Worm (Caenorhabditis elegans) whole organism, L4 larva: ENCODE data around the gene nhr-157.

ENCODE experiments used
- F26F4.8 ChIP-seq: fragments of 200-800 bp; sonication (Bioruptor generic); conservative IDR thresholded peaks from 2 replicates; pipeline ENCODE4 v1.3.6; 2022; ENCODE audit warnings: missing genetic modification characterization, missing compliant biosample characterization
- aha-1 ChIP-seq: fragments of 150-350 bp; peaks from one replicate; lab custom pipeline; 2014; ENCODE audit warnings: missing biosample characterization, missing genetic modification characterization
- ceh-32 ChIP-seq: sonication (generic microtip); optimal IDR thresholded peaks from 2 replicates; lab custom pipeline; 2016; ENCODE audit warnings: mild to moderate bottlenecking, missing genetic modification characterization, missing compliant biosample characterization; ENCODE audit not compliant: poor library complexity
- ceh-44 ChIP-seq: fragments of 200-800 bp; sonication (Bioruptor generic); IDR thresholded peaks from 2 replicates; pipeline ENCODE4 v1.3.6; 2022; ENCODE audit warnings: missing genetic modification reagents, missing genetic modification characterization, missing compliant biosample characterization
- dmd-6 ChIP-seq: fragments of 200-800 bp; sonication (Bioruptor generic); IDR thresholded peaks from 2 replicates; pipeline ENCODE4 v1.3.6; 2022; ENCODE audit warnings: missing genetic modification reagents, missing genetic modification characterization, missing compliant biosample characterization
- fkh-10 ChIP-seq: fragments of 150-350 bp; optimal IDR thresholded peaks from 2 replicates; lab custom pipeline; 2014; ENCODE audit warnings: missing biosample characterization, missing genetic modification reagents, missing genetic modification characterization
- lin-15B ChIP-seq: fragments of 150-350 bp; sonication (generic microtip); optimal IDR thresholded peaks from 3 replicates; lab custom pipeline; 2014; ENCODE audit warnings: missing biosample characterization, missing genetic modification characterization
- nhr-28 ChIP-seq: fragments of 150-350 bp; optimal IDR thresholded peaks from 2 replicates; lab custom pipeline; 2014; ENCODE audit warnings: missing biosample characterization, missing genetic modification characterization
- pqm-1 ChIP-seq: sonication (generic microtip); optimal IDR thresholded peaks from 2 replicates; lab custom pipeline; 2017; ENCODE audit warnings: missing biosample characterization, missing genetic modification characterization
- spr-1 ChIP-seq: sonication (generic microtip); optimal IDR thresholded peaks from 2 replicates; lab custom pipeline; 2016; ENCODE audit warnings: mild to moderate bottlenecking, missing genetic modification characterization, missing compliant biosample characterization
- zag-1 ChIP-seq: fragments of 150-350 bp; optimal IDR thresholded peaks from 2 replicates; lab custom pipeline; 2014; ENCODE audit warnings: missing biosample characterization, missing genetic modification characterization
- ztf-11 ChIP-seq: fragments of 150-350 bp; optimal IDR thresholded peaks from 2 replicates; lab custom pipeline; 2014; ENCODE audit warnings: missing biosample characterization, missing genetic modification characterization

DNA sequence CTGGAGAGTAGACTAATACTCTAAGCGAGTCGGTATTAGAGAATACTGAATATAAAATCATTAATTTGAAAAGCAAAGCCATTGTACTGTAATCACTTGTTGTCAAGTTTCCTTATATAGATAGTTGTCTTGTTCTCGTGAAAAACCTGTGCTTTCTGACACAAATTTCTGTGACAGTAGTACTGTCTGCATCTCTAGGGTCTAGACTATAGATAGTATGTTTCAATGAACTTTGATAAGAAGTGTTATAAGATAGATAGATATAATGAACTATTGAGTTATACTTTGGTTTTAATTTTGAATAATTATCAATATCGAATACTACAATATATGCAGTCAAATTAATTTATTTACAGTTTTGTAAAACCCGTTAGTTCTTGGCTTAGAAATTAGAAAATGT lies 24.9 kb downstream of the nhr-157 start, which contains the start of gene ugt-32:
- no peak for TF ChIP-seq ceh-32 (tag; lab: Kevin White, UChicago)
- TF ChIP-seq pqm-1 (tag; lab: Kevin White, UChicago), result peak; percentile 45
- peak; percentile 78 for TF ChIP-seq nhr-28
- TF ChIP-seq ceh-44, result no peak
- TF ChIP-seq F26F4.8 (GFP tag; lab: Robert Waterston, UW), result no peak
- no peak for TF ChIP-seq ztf-11 (tag; lab: Kevin White, UChicago)
- TF ChIP-seq lin-15B, result no peak
- TF ChIP-seq aha-1, result no peak
- TF ChIP-seq fkh-10 (GFP tag; lab: Kevin White, UChicago), result no peak
- TF ChIP-seq spr-1 (tag; lab: Kevin White, UChicago), result no peak
- TF ChIP-seq zag-1, result no peak
- no peak; the same call in 1 of the 2 replicates for TF ChIP-seq dmd-6 (GFP tag; lab: Robert Waterston, UW)
